Fruit fly (Drosophila melanogaster) whole organism, embryonic: ENCODE data around the gene CG34454.

Experiments
- B-H2 ChIP-seq: fragments of 200-800 bp; sonication (Bioruptor generic); optimal IDR thresholded peaks from 2 replicates; lab custom pipeline; 2018; ENCODE audit warnings: missing biosample characterization, mild to moderate bottlenecking, missing genetic modification characterization
- BEAF-32 ChIP-seq: fragments of 200-800 bp; sonication (Bioruptor generic); optimal IDR thresholded peaks from 3 replicates; lab custom pipeline; 2017; ENCODE audit warnings: missing biosample characterization, missing genetic modification characterization, mild to moderate bottlenecking, moderate library complexity, missing genetic modification reagents
- Blimp-1 ChIP-seq: fragments of 200-800 bp; sonication (Bioruptor generic); optimal IDR thresholded peaks from 3 replicates; lab custom pipeline; 2018; ENCODE audit warnings: missing biosample characterization, missing genetic modification characterization, mild to moderate bottlenecking, moderate library complexity, missing genetic modification reagents
- CG10462 ChIP-seq: fragments of 200-800 bp; sonication (Bioruptor generic); optimal IDR thresholded peaks from 2 replicates; lab custom pipeline; 2016; ENCODE audit warnings: missing biosample characterization, missing genetic modification characterization
- CG10565 ChIP-seq: fragments of 200-800 bp; sonication (Bioruptor generic); optimal IDR thresholded peaks from 3 replicates; lab custom pipeline; 2016; ENCODE audit warnings: missing biosample characterization, mild to moderate bottlenecking, missing genetic modification characterization
- CG11723 ChIP-seq: fragments of 200-800 bp; sonication (Bioruptor generic); optimal IDR thresholded peaks from 2 replicates; lab custom pipeline; 2017; ENCODE audit warnings: missing biosample characterization, mild to moderate bottlenecking, missing genetic modification characterization
- CG12391 ChIP-seq: fragments of 200-800 bp; sonication (Bioruptor generic); optimal IDR thresholded peaks from 3 replicates; lab custom pipeline; 2018; ENCODE audit warnings: missing biosample characterization, mild to moderate bottlenecking, missing genetic modification characterization, moderate library complexity
- CG12769 ChIP-seq: fragments of 200-800 bp; sonication (Bioruptor generic); optimal IDR thresholded peaks from 2 replicates; lab custom pipeline; 2019; ENCODE audit warnings: missing biosample characterization, mild to moderate bottlenecking, missing genetic modification characterization, moderate library complexity
- CG13287 ChIP-seq: fragments of 200-800 bp; sonication (Bioruptor generic); IDR thresholded peaks from 2 replicates; pipeline ENCODE4 v1.3.6; 2022; ENCODE audit warnings: missing biosample characterization, missing genetic modification characterization; ENCODE audit not compliant: partially characterized antibody
- CG15514 ChIP-seq: fragments of 200-800 bp; sonication (Bioruptor generic); optimal IDR thresholded peaks from 3 replicates; lab custom pipeline; 2017; ENCODE audit warnings: missing biosample characterization, missing genetic modification characterization, mild to moderate bottlenecking, moderate library complexity, missing genetic modification reagents
- CG16779 ChIP-seq: fragments of 200-800 bp; sonication (Bioruptor generic); IDR thresholded peaks from 2 replicates; pipeline ENCODE4 v1.3.6; 2022; ENCODE audit warnings: missing biosample characterization, missing genetic modification characterization
- CG17612 ChIP-seq: fragments of 200-800 bp; sonication (Bioruptor generic); IDR thresholded peaks from 2 replicates; pipeline ENCODE4 v1.3.6; 2022; ENCODE audit warnings: missing biosample characterization, missing genetic modification characterization
- CG34376 ChIP-seq: fragments of 200-800 bp; sonication (Bioruptor generic); optimal IDR thresholded peaks from 2 replicates; lab custom pipeline; 2018; ENCODE audit warnings: missing biosample characterization, mild to moderate bottlenecking, missing genetic modification characterization
- CG3995 ChIP-seq: fragments of 200-800 bp; sonication (Bioruptor generic); optimal IDR thresholded peaks from 3 replicates; lab custom pipeline; 2016; ENCODE audit warnings: missing biosample characterization, missing genetic modification characterization
- Ets65A ChIP-seq: fragments of 200-800 bp; sonication (Bioruptor generic); peaks from one replicate; lab custom pipeline; 2016; ENCODE audit warnings: missing biosample characterization, missing genetic modification characterization
- Fer1 ChIP-seq: fragments of 200-800 bp; sonication (Bioruptor generic); optimal IDR thresholded peaks from 2 replicates; lab custom pipeline; 2017; ENCODE audit warnings: missing biosample characterization, mild to moderate bottlenecking, missing genetic modification characterization
- Gug ChIP-seq: fragments of 200-800 bp; sonication (Bioruptor generic); IDR thresholded peaks from 4 replicates; pipeline ENCODE4 v1.3.6; 2022; ENCODE audit warnings: missing biosample characterization, missing genetic modification characterization
- Hey ChIP-seq: fragments of 200-800 bp; sonication (Bioruptor generic); optimal IDR thresholded peaks from 3 replicates; lab custom pipeline; 2018; ENCODE audit warnings: missing biosample characterization, mild to moderate bottlenecking, missing genetic modification characterization
- Hr51 ChIP-seq, 2 experiments: fragments of 200-800 bp; sonication (Bioruptor generic); optimal IDR thresholded peaks; 2 replicates in 1 of 2; 3 replicates in 1 of 2; lab custom pipeline; 2016 to 2018; ENCODE audit warnings: missing biosample characterization in 2 of 2, missing genetic modification characterization in 2 of 2, mild to moderate bottlenecking in 1 of 2, moderate library complexity in 1 of 2
- Jarid2 ChIP-seq: fragments of 200-800 bp; sonication (Bioruptor generic); optimal IDR thresholded peaks from 3 replicates; lab custom pipeline; 2017; ENCODE audit warnings: mild to moderate bottlenecking, missing biosample characterization, missing genetic modification reagents, missing genetic modification characterization
- MESR4 ChIP-seq: fragments of 200-800 bp; sonication (Bioruptor generic); optimal IDR thresholded peaks from 2 replicates; lab custom pipeline; 2018; ENCODE audit warnings: missing biosample characterization, mild to moderate bottlenecking, missing genetic modification characterization, moderate library complexity
- Oli ChIP-seq: fragments of 200-800 bp; sonication (Bioruptor generic); optimal IDR thresholded peaks from 2 replicates; lab custom pipeline; 2018; ENCODE audit warnings: missing biosample characterization, mild to moderate bottlenecking, missing genetic modification characterization, moderate library complexity
- Sox100B ChIP-seq: fragments of 200-800 bp; sonication (Bioruptor generic); optimal IDR thresholded peaks from 3 replicates; lab custom pipeline; 2018; ENCODE audit warnings: missing biosample characterization, mild to moderate bottlenecking, missing genetic modification characterization
- Sry-δ ChIP-seq: fragments of 200-800 bp; sonication (Bioruptor generic); optimal IDR thresholded peaks from 2 replicates; lab custom pipeline; 2016; ENCODE audit warnings: missing biosample characterization, missing genetic modification characterization
- Ssrp ChIP-seq: fragments of 200-800 bp; sonication (Bioruptor generic); optimal IDR thresholded peaks from 2 replicates; lab custom pipeline; 2018; ENCODE audit warnings: missing biosample characterization, mild to moderate bottlenecking, missing genetic modification characterization, moderate library complexity
- Stat92E ChIP-seq, 3 experiments: fragments of >200 bp in 2 of 3; fragments of 200-800 bp in 1 of 3; sonication (Bioruptor generic) in 1 of 3; optimal IDR thresholded peaks; 2 replicates each; lab custom pipeline; 2017 to 2019; ENCODE audit warnings: missing biosample characterization in 3 of 3, missing genetic modification characterization in 3 of 3, mild to moderate bottlenecking in 1 of 3, moderate library complexity in 1 of 3
- Trl ChIP-seq, 3 experiments: fragments of >200 bp in 2 of 3; fragments of 200-800 bp in 1 of 3; sonication (Bioruptor generic) in 1 of 3; optimal IDR thresholded peaks; 2 replicates in 1 of 3; 3 replicates in 2 of 3; lab custom pipeline; 2016 to 2017; ENCODE audit warnings: missing biosample characterization in 1 of 3, missing genetic modification characterization in 1 of 3
- ab ChIP-seq: fragments of 200-800 bp; sonication (Bioruptor generic); optimal IDR thresholded peaks from 2 replicates; lab custom pipeline; 2016; ENCODE audit warnings: missing biosample characterization, missing genetic modification characterization
- ac ChIP-seq: fragments of 200-800 bp; sonication (Bioruptor generic); optimal IDR thresholded peaks from 3 replicates; lab custom pipeline; 2017; ENCODE audit warnings: missing biosample characterization, mild to moderate bottlenecking, missing genetic modification characterization
- al ChIP-seq: fragments of 200-800 bp; sonication (Bioruptor generic); IDR thresholded peaks from 2 replicates; pipeline ENCODE4 v1.3.6; 2022; ENCODE audit warnings: missing biosample characterization, missing genetic modification characterization
- az2 ChIP-seq: fragments of 200-800 bp; sonication (Bioruptor generic); optimal IDR thresholded peaks from 3 replicates; lab custom pipeline; 2016; ENCODE audit warnings: missing biosample characterization, missing genetic modification characterization
- caup ChIP-seq: fragments of 200-800 bp; sonication (Bioruptor generic); optimal IDR thresholded peaks from 3 replicates; lab custom pipeline; 2017; ENCODE audit warnings: missing biosample characterization, mild to moderate bottlenecking, missing genetic modification characterization, moderate library complexity; ENCODE audit not compliant: severe bottlenecking
- cwo ChIP-seq: fragments of 200-800 bp; sonication (Bioruptor generic); optimal IDR thresholded peaks from 3 replicates; lab custom pipeline; 2017; ENCODE audit warnings: missing biosample characterization, missing genetic modification characterization, mild to moderate bottlenecking, moderate library complexity, missing genetic modification reagents
- danr ChIP-seq: fragments of 200-800 bp; sonication (Bioruptor generic); IDR thresholded peaks from 2 replicates; pipeline ENCODE4 v1.3.6; 2022; ENCODE audit warnings: missing biosample characterization, missing genetic modification characterization
- dimm ChIP-seq: fragments of 200-800 bp; sonication (Bioruptor generic); IDR thresholded peaks from 2 replicates; pipeline ENCODE4 v1.3.6; 2022; ENCODE audit warnings: missing biosample characterization, missing genetic modification characterization
- fu2 ChIP-seq: fragments of 200-800 bp; sonication (Bioruptor generic); optimal IDR thresholded peaks from 2 replicates; lab custom pipeline; 2016; ENCODE audit warnings: missing biosample characterization, missing genetic modification characterization
- lbe ChIP-seq: fragments of 200-800 bp; sonication (Bioruptor generic); optimal IDR thresholded peaks from 2 replicates; lab custom pipeline; 2016; ENCODE audit warnings: missing biosample characterization, mild to moderate bottlenecking, missing genetic modification characterization
- nerfin-1 ChIP-seq: fragments of 200-800 bp; sonication (Bioruptor generic); optimal IDR thresholded peaks from 3 replicates; lab custom pipeline; 2019; ENCODE audit warnings: missing biosample characterization, mild to moderate bottlenecking, missing genetic modification characterization, moderate library complexity
- pb ChIP-seq: fragments of 200-800 bp; sonication (Bioruptor generic); optimal IDR thresholded peaks from 3 replicates; lab custom pipeline; 2016; ENCODE audit warnings: missing biosample characterization, missing genetic modification characterization
- phol ChIP-seq: fragments of 200-800 bp; sonication (Bioruptor generic); optimal IDR thresholded peaks from 3 replicates; lab custom pipeline; 2018; ENCODE audit warnings: missing biosample characterization, mild to moderate bottlenecking, missing genetic modification characterization, moderate library complexity
- row ChIP-seq: fragments of 200-800 bp; sonication (Bioruptor generic); IDR thresholded peaks from 3 replicates; pipeline ENCODE4 v1.3.6; 2022; ENCODE audit warnings: missing biosample characterization, missing genetic modification characterization
- run ChIP-seq: fragments of 200-800 bp; sonication (Bioruptor generic); optimal IDR thresholded peaks from 3 replicates; lab custom pipeline; 2018; ENCODE audit warnings: missing biosample characterization, mild to moderate bottlenecking, missing genetic modification characterization
- salm ChIP-seq: fragments of 200-800 bp; sonication (Bioruptor generic); optimal IDR thresholded peaks from 2 replicates; lab custom pipeline; 2018; ENCODE audit warnings: missing biosample characterization, mild to moderate bottlenecking, missing genetic modification characterization
- slbo ChIP-seq: fragments of 200-800 bp; sonication (Bioruptor generic); IDR thresholded peaks from 2 replicates; pipeline ENCODE4 v1.3.6; 2022; ENCODE audit warnings: missing biosample characterization, missing genetic modification characterization
- toy ChIP-seq: fragments of 200-800 bp; sonication (Bioruptor generic); IDR thresholded peaks from 2 replicates; pipeline ENCODE4 v1.3.6; 2022; ENCODE audit warnings: missing biosample characterization, missing genetic modification characterization
- zen ChIP-seq: fragments of 200-800 bp; sonication (Bioruptor generic); optimal IDR thresholded peaks from 3 replicates; lab custom pipeline; 2018; ENCODE audit warnings: missing biosample characterization, mild to moderate bottlenecking, missing genetic modification characterization, moderate library complexity
- zen2 ChIP-seq: fragments of 200-800 bp; sonication (Bioruptor generic); IDR thresholded peaks from 3 replicates; pipeline ENCODE4 v1.3.6; 2022; ENCODE audit warnings: missing biosample characterization, missing genetic modification characterization; ENCODE audit not compliant: partially characterized antibody

CG34454 gene

dm6 chr3L:264378-265151, 32.4 kb upstream of the CG34454 start, which contains the start of the genes Tudor-SN and mRpL17 (continued):
- TF ChIP-seq Sry-δ (GFP tag; lab: Kevin White, UChicago) (peak; percentile 93), az2 (GFP tag; lab: Kevin White, UChicago) (peak; percentile 11), run (tag; lab: Kevin White, UChicago) (no peak), Ets65A (GFP tag; lab: Kevin White, UChicago) (peak; percentile 83), zen2 (GFP tag; lab: Robert Waterston, UW) (peak; percentile 96), Trl (optimal IDR thresholded peaks at IDR 0.05; lab: Kevin White, UChicago) (no peak), Trl (GFP tag; optimal IDR thresholded peaks at IDR 0.05; lab: Kevin White, UChicago) (peak; percentile 14), CG17612 (GFP tag; lab: Robert Waterston, UW) (no peak), Gug (GFP tag; lab: Robert Waterston, UW) (peak; percentile 54; the same call in 1 of the 4 replicates), CG10565 (GFP tag; lab: Kevin White, UChicago) (no peak), Hr51 (GFP tag; optimal IDR thresholded peaks at IDR 0.05; lab: Kevin White, UChicago) (peak in 1 of 2 experiments; percentile 25), pb (no peak), Jarid2 (GFP tag; lab: Kevin White, UChicago) (no peak), CG12391 (tag; lab: Kevin White, UChicago) (peak; percentile 79), BEAF-32 (GFP tag; lab: Kevin White, UChicago) (peak; percentile 97), toy (GFP tag; lab: Robert Waterston, UW) (no peak), salm (no peak), phol (peak; percentile 67), fu2 (GFP tag; lab: Kevin White, UChicago) (no peak), Hey (tag; lab: Kevin White, UChicago) (no peak), cwo (no peak), caup (GFP tag; lab: Kevin White, UChicago) (peak; percentile 12), ac (no peak), zen (peak; percentile 62), Stat92E (GFP tag; optimal IDR thresholded peaks at IDR 0.05; lab: Kevin White, UChicago) (no peak), dimm (GFP tag; lab: Robert Waterston, UW) (no peak), Blimp-1 (GFP tag; lab: Kevin White, UChicago) (no peak), CG34376 (GFP tag; lab: Kevin White, UChicago) (peak; percentile 11), Ssrp (peak; percentile 8), CG16779 (GFP tag; lab: Robert Waterston, UW) (0 out of 2 replicates have a peak, but pooled peaks have one; percentile 33), Fer1 (no peak), CG12769 (tag; lab: Kevin White, UChicago) (no peak), CG15514 (GFP tag; lab: Kevin White, UChicago) (peak; percentile 72), nerfin-1 (peak; percentile 37), CG11723 (GFP tag; lab: Kevin White, UChicago) (no peak), slbo (peak; percentile 69), lbe (peak; percentile 66), danr (GFP tag; lab: Robert Waterston, UW) (no peak), ab (GFP tag; lab: Kevin White, UChicago) (no peak), Oli (tag; lab: Kevin White, UChicago) (no peak), MESR4 (GFP tag; lab: Kevin White, UChicago) (peak; percentile 77), CG10462 (GFP tag; lab: Kevin White, UChicago) (peak; percentile 38), B-H2 (GFP tag; lab: Kevin White, UChicago) (peak; percentile 41), CG13287 (GFP tag; lab: Robert Waterston, UW) (peak; percentile 94), Sox100B (GFP tag; lab: Kevin White, UChicago) (peak; percentile 64), CG3995 (GFP tag; lab: Kevin White, UChicago) (peak; percentile 22), al (GFP tag; lab: Robert Waterston, UW) (peak; percentile 19; the same call in 1 of the 2 replicates), row (GFP tag; lab: Robert Waterston, UW) (peak; percentile 78)
